Worm (Caenorhabditis elegans) whole organism, early embryonic: ENCODE measurements around the gene pix-1.

Source experiments
- B0310.2 ChIP-seq: sonication (generic microtip); optimal IDR thresholded peaks from 2 replicates; lab custom pipeline; 2016; ENCODE audit warnings: mild to moderate bottlenecking, missing genetic modification characterization, missing compliant biosample characterization
- F13C5.2 ChIP-seq: sonication (generic microtip); optimal IDR thresholded peaks from 2 replicates; lab custom pipeline; 2017; ENCODE audit warnings: mild to moderate bottlenecking, missing genetic modification characterization, inconsistent platforms, missing compliant biosample characterization
- aly-1 ChIP-seq: sonication (generic microtip); optimal IDR thresholded peaks from 2 replicates; lab custom pipeline; 2016; ENCODE audit warnings: missing genetic modification characterization, missing compliant biosample characterization
- ama-1 ChIP-seq: fragments of 150-350 bp; optimal IDR thresholded peaks from 2 replicates; lab custom pipeline; 2014
- ceh-13 ChIP-seq: fragments of 200-800 bp; sonication (Bioruptor generic); optimal IDR thresholded peaks from 2 replicates; lab custom pipeline; 2018; ENCODE audit warnings: mild to moderate bottlenecking, missing genetic modification characterization, missing compliant biosample characterization
- ceh-36 ChIP-seq: sonication (generic microtip); optimal IDR thresholded peaks from 2 replicates; lab custom pipeline; 2016; ENCODE audit warnings: missing genetic modification characterization, inconsistent platforms, missing compliant biosample characterization
- ets-7 ChIP-seq: sonication (generic microtip); optimal IDR thresholded peaks from 2 replicates; lab custom pipeline; 2016; ENCODE audit warnings: missing genotype, missing genetic modification characterization, missing compliant biosample characterization
- flt-1 ChIP-seq: fragments of 200-800 bp; sonication (Bioruptor generic); IDR thresholded peaks from 2 replicates; pipeline ENCODE4 v1.3.6; 2022; ENCODE audit warnings: missing genetic modification characterization, missing compliant biosample characterization
- hmbx-1 ChIP-seq: sonication (generic microtip); optimal IDR thresholded peaks from 2 replicates; lab custom pipeline; 2016; ENCODE audit warnings: mild to moderate bottlenecking, missing genetic modification characterization, missing compliant biosample characterization
- hmg-4 ChIP-seq: fragments of 200-800 bp; sonication (Bioruptor generic); optimal IDR thresholded peaks from 2 replicates; lab custom pipeline; 2018; ENCODE audit warnings: mild to moderate bottlenecking, missing genetic modification characterization, missing compliant biosample characterization
- hnd-1 ChIP-seq: sonication (generic microtip); optimal IDR thresholded peaks from 2 replicates; lab custom pipeline; 2016; ENCODE audit warnings: missing genetic modification characterization, missing compliant biosample characterization
- pes-1 ChIP-seq: fragments of 200-800 bp; sonication (Bioruptor generic); IDR thresholded peaks from 2 replicates; pipeline ENCODE4 v1.3.6; 2022; ENCODE audit warnings: missing genetic modification reagents, missing genetic modification characterization, missing compliant biosample characterization
- scrt-1 ChIP-seq: fragments of 200-800 bp; sonication (Bioruptor generic); IDR thresholded peaks from 2 replicates; pipeline ENCODE4 v1.3.6; 2022; ENCODE audit warnings: missing genetic modification characterization, missing compliant biosample characterization
- sea-1 ChIP-seq: fragments of 200-800 bp; sonication (Bioruptor generic); conservative IDR thresholded peaks from 2 replicates; pipeline ENCODE4 v1.3.6; 2022; ENCODE audit warnings: missing genetic modification characterization, missing compliant biosample characterization
- tbx-11 ChIP-seq: fragments of 200-800 bp; sonication (Bioruptor generic); IDR thresholded peaks from 2 replicates; pipeline ENCODE4 v1.3.6; 2022; ENCODE audit warnings: missing genetic modification characterization, missing compliant biosample characterization
- tbx-37 ChIP-seq: fragments of 200-800 bp; sonication (Bioruptor generic); conservative IDR thresholded peaks from 2 replicates; pipeline ENCODE4 v1.3.6; 2022; ENCODE audit warnings: missing genetic modification reagents, missing genetic modification characterization, missing compliant biosample characterization
- tra-4 ChIP-seq: sonication (generic microtip); optimal IDR thresholded peaks from 2 replicates; lab custom pipeline; 2017; ENCODE audit warnings: missing genetic modification characterization, missing compliant biosample characterization

The pix-1 gene

ce11 chrX:13767282-13767681 lies 40.2 kb downstream of the pix-1 start:
- TF ChIP-seq aly-1 (tag; lab: Kevin White, UChicago) (no peak), hmg-4 (GFP tag; lab: Kevin White, UChicago) (no peak), scrt-1 (GFP tag; lab: Robert Waterston, UW) (no peak), tbx-37 (GFP tag; lab: Robert Waterston, UW) (no peak), ama-1 (lab: Kevin White, UChicago) (no peak), B0310.2 (tag; lab: Kevin White, UChicago) (no peak), pes-1 (GFP tag; lab: Robert Waterston, UW) (no peak), hmbx-1 (tag; lab: Kevin White, UChicago) (no peak), F13C5.2 (tag; lab: Kevin White, UChicago) (no peak), flt-1 (no peak), tbx-11 (GFP tag; lab: Robert Waterston, UW) (no peak), hnd-1 (no peak)

DNA sequence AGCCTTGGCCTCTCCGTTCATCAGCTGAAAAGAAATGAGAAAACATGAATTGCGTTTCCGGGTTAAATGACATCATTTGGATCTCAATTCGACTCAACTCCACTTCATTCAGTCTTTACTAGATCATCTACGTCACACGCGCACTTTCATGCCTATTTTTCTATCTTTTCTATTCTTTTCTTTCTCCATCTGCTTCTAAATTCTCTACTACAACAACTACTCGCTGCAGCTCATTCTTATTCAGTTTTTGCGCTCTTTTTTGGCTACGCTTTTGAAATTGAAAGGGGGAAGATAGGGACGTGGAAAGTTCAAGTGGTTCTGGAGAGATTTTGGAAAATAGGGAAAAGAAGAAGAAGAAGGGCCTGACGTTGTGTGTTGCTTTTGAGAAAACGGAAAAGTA lies 41.5 kb downstream of the pix-1 start:
- TF ChIP-seq tbx-11 (GFP tag; lab: Robert Waterston, UW), result no peak
- no peak for TF ChIP-seq hnd-1
- no peak for TF ChIP-seq aly-1 (tag; lab: Kevin White, UChicago)

DNA sequence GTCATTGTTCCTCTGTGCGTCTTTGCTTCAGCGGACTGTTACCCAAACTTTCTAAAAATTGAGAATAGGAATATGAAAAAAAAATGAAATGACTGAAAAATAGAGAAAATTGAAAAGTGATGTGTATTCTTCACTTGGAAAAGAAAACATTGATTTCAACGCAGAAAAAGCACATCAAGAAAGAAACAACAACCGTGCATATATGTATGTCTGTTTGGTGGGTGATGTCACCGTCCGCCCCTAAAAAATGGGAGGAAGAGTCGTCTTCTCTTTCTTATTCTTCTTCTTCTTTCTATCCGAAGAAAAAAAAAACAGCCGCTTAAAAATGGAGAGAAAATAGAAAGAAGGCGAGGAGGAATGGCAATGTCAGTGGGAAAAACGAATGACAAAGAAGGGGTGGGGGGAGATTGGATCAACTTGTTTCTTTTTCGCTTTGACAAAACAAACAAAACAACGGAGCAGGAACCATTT lies 43.5 kb downstream of the pix-1 start, which contains the start of gene nkb-3:
Gene nkb-3, minus strand, starts transcription at position 51 of the 471 bp plus-strand sequence.
- TF ChIP-seq hnd-1 (no peak), pes-1 (GFP tag; lab: Robert Waterston, UW) (no peak), ceh-13 (GFP tag; lab: Kevin White, UChicago) (no peak), ets-7 (tag; lab: Kevin White, UChicago) (no peak), ama-1 (lab: Kevin White, UChicago) (no peak), hmg-4 (GFP tag; lab: Kevin White, UChicago) (no peak), B0310.2 (tag; lab: Kevin White, UChicago) (no peak)

DNA sequence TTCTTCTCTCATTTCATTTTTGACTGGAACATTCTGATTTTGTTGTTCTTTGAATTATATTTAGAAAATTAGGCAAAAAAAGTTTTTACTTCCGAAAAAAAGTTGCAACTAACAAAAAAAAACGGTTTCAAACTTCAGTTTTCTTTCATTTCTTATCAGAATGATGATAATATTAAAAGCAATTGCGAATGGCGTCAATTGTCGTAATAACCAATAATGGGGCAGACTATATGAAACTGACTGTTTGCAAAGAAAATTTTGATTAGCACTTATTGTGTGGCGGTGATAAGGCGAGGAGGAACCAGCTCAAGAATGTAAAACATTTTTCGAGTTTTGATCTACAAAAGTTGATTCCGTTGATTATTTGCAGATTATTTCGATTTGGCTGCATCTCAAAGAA lies 45.6 kb downstream of the pix-1 start:
- TF ChIP-seq pes-1 (GFP tag; lab: Robert Waterston, UW), result no peak
- TF ChIP-seq B0310.2 (tag; lab: Kevin White, UChicago), result no peak
- TF ChIP-seq tra-4, result no peak
- TF ChIP-seq aly-1 (tag; lab: Kevin White, UChicago), result no peak
- TF ChIP-seq hmg-4 (GFP tag; lab: Kevin White, UChicago), result no peak
- TF ChIP-seq scrt-1 (GFP tag; lab: Robert Waterston, UW), result no peak
- no peak for TF ChIP-seq hmbx-1 (tag; lab: Kevin White, UChicago)
- no peak for TF ChIP-seq ceh-13 (GFP tag; lab: Kevin White, UChicago)
- no peak for TF ChIP-seq ets-7 (tag; lab: Kevin White, UChicago)
- TF ChIP-seq ceh-36 (tag; lab: Kevin White, UChicago), result no peak
- no peak for TF ChIP-seq tbx-37 (GFP tag; lab: Robert Waterston, UW)
- TF ChIP-seq tbx-11 (GFP tag; lab: Robert Waterston, UW), result no peak
- TF ChIP-seq hnd-1, result no peak
- TF ChIP-seq sea-1 (GFP tag; lab: Robert Waterston, UW), result no peak
- no peak for TF ChIP-seq F13C5.2 (tag; lab: Kevin White, UChicago)
- no peak for TF ChIP-seq ama-1 (lab: Kevin White, UChicago)

ce11 chrX:13774144-13774543 lies 47.1 kb downstream of the pix-1 start:
- no peak for TF ChIP-seq flt-1
- no peak for TF ChIP-seq tbx-11 (GFP tag; lab: Robert Waterston, UW)
- TF ChIP-seq sea-1 (GFP tag; lab: Robert Waterston, UW), result no peak
- TF ChIP-seq ets-7 (tag; lab: Kevin White, UChicago), result no peak
- TF ChIP-seq tra-4, result no peak
- no peak for TF ChIP-seq hmg-4 (GFP tag; lab: Kevin White, UChicago)
- no peak for TF ChIP-seq hnd-1
- TF ChIP-seq ama-1 (lab: Kevin White, UChicago), result no peak
- no peak for TF ChIP-seq aly-1 (tag; lab: Kevin White, UChicago)
- TF ChIP-seq F13C5.2 (tag; lab: Kevin White, UChicago), result no peak
- no peak for TF ChIP-seq ceh-36 (tag; lab: Kevin White, UChicago)
- TF ChIP-seq ceh-13 (GFP tag; lab: Kevin White, UChicago), result no peak
- no peak for TF ChIP-seq scrt-1 (GFP tag; lab: Robert Waterston, UW)
- no peak for TF ChIP-seq B0310.2 (tag; lab: Kevin White, UChicago)
- no peak for TF ChIP-seq hmbx-1 (tag; lab: Kevin White, UChicago)
- no peak for TF ChIP-seq tbx-37 (GFP tag; lab: Robert Waterston, UW)
- TF ChIP-seq pes-1 (GFP tag; lab: Robert Waterston, UW), result no peak

DNA sequence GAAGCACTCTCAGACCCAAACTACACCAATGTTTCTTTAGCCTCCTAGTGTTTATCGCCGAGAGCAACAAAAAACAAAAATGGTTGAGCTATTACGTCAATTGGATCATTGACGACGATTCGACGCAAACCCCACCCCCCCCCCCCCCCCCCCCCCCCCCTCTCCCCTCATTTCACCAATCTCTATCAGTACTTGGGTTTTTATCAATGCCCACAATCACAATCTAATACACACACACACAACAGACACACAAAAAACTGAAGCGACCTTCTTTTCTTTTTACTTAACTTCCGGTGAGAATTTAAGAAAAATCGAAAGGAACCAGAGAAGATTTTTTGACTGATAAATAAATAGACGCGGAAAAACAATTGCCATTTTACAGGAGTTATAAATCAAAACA lies 48.4 kb downstream of the pix-1 start:
- TF ChIP-seq hnd-1 (no peak), hmg-4 (GFP tag; lab: Kevin White, UChicago) (no peak), tbx-37 (GFP tag; lab: Robert Waterston, UW) (no peak), flt-1 (no peak)

DNA sequence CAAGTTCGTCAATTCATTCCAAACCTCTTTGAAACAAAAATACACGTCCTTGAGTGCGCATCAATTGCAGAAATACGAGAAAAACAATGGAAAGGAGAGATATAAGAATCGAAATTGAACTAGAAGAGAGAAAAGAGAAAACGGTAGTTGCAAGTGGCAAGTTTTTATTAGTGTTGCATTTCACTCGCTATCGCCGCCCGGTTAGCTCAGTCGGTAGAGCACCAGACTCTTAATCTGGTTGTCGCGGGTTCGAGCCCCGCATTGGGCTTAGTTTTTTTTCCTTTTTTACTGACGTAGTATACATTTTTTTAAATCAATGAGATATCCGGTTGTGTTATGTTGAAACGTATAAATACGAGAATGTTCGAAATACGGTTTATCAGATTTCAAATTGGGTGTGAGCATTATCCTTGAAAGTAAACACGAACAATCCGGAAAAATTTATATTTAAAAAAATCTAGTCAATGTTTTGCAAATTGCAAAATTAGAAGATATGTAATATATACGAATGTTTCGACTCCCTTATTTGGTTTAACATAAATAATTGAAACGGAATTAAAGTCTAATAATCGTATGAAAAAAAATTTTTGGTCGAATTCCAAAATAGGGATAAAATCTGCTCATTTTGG lies 54.5 kb downstream of the pix-1 start:
- TF ChIP-seq hnd-1 (peak; percentile 14), B0310.2 (tag; lab: Kevin White, UChicago) (no peak), flt-1 (peak; percentile 42; the same call in 1 of the 2 replicates), hmbx-1 (tag; lab: Kevin White, UChicago) (no peak), hmg-4 (GFP tag; lab: Kevin White, UChicago) (no peak), ama-1 (lab: Kevin White, UChicago) (no peak), tbx-37 (GFP tag; lab: Robert Waterston, UW) (0 out of 2 replicates have a peak, but pooled peaks have one; percentile 22), pes-1 (GFP tag; lab: Robert Waterston, UW) (no peak; the same call in 1 of the 2 replicates), sea-1 (GFP tag; lab: Robert Waterston, UW) (no peak), ets-7 (tag; lab: Kevin White, UChicago) (no peak), tra-4 (no peak), F13C5.2 (tag; lab: Kevin White, UChicago) (peak; percentile 24), ceh-13 (GFP tag; lab: Kevin White, UChicago) (no peak), aly-1 (tag; lab: Kevin White, UChicago) (no peak), scrt-1 (GFP tag; lab: Robert Waterston, UW) (0 out of 2 replicates have a peak, but pooled peaks have one; percentile 36), tbx-11 (GFP tag; lab: Robert Waterston, UW) (peak; percentile 51; the same call in 1 of the 2 replicates), ceh-36 (tag; lab: Kevin White, UChicago) (no peak)
